Fruit fly (Drosophila melanogaster) whole organism, prepupa: Measurements from ENCODE around the gene CG6652.
A peak's percentile ranks its signal among the peaks of the same experiment; 100 is the strongest.

Experiments
- Blimp-1 ChIP-seq: fragments of 200-800 bp; sonication (Bioruptor generic); optimal IDR thresholded peaks from 3 replicates; lab custom pipeline; 2017; ENCODE audit warnings: missing biosample characterization, missing genetic modification characterization, mild to moderate bottlenecking, moderate library complexity, missing genetic modification reagents
- CG11294 ChIP-seq: fragments of 200-800 bp; sonication (Bioruptor generic); IDR thresholded peaks from 2 replicates; pipeline ENCODE4 v1.3.6; 2022; ENCODE audit warnings: missing biosample characterization, missing genetic modification characterization
- CG11902 ChIP-seq: fragments of 200-800 bp; sonication (Bioruptor generic); optimal IDR thresholded peaks from 3 replicates; lab custom pipeline; 2016; ENCODE audit warnings: missing biosample characterization, missing genetic modification characterization
- CG15336 ChIP-seq: fragments of 200-800 bp; sonication (Bioruptor generic); IDR thresholded peaks from 2 replicates; pipeline ENCODE4 v1.3.6; 2022; ENCODE audit warnings: missing biosample characterization, missing genetic modification characterization
- CG1621 ChIP-seq: fragments of 200-800 bp; sonication (Bioruptor generic); optimal IDR thresholded peaks from 3 replicates; lab custom pipeline; 2018; ENCODE audit warnings: missing biosample characterization, mild to moderate bottlenecking, missing genetic modification characterization
- CG16779 ChIP-seq: fragments of 200-800 bp; sonication (Bioruptor generic); optimal IDR thresholded peaks from 3 replicates; lab custom pipeline; 2017; ENCODE audit warnings: missing biosample characterization, mild to moderate bottlenecking, missing genetic modification characterization
- CG3032 ChIP-seq: fragments of 200-800 bp; optimal IDR thresholded peaks from 2 replicates; lab custom pipeline; 2019; ENCODE audit warnings: missing biosample characterization, mild to moderate bottlenecking, missing genetic modification characterization, moderate library complexity
- CG31627 ChIP-seq: fragments of 200-800 bp; sonication (Bioruptor generic); optimal IDR thresholded peaks from 3 replicates; lab custom pipeline; 2016; ENCODE audit warnings: missing biosample characterization, missing genetic modification characterization
- CG32006 ChIP-seq: fragments of 200-800 bp; sonication (Bioruptor generic); optimal IDR thresholded peaks from 3 replicates; lab custom pipeline; 2017; ENCODE audit warnings: missing biosample characterization, mild to moderate bottlenecking, missing genetic modification characterization
- CG34406 ChIP-seq: fragments of 200-800 bp; sonication (Bioruptor generic); optimal IDR thresholded peaks from 3 replicates; lab custom pipeline; 2016; ENCODE audit warnings: missing biosample characterization, missing genetic modification characterization
- CG3919 ChIP-seq: fragments of 200-800 bp; sonication (Bioruptor generic); optimal IDR thresholded peaks from 3 replicates; lab custom pipeline; 2016; ENCODE audit warnings: missing biosample characterization, missing genetic modification characterization
- CG4318 ChIP-seq: fragments of 200-800 bp; sonication (Bioruptor generic); optimal IDR thresholded peaks from 3 replicates; lab custom pipeline; 2017; ENCODE audit warnings: missing biosample characterization, mild to moderate bottlenecking, missing genetic modification characterization
- CG6163 ChIP-seq: fragments of 200-800 bp; sonication (Bioruptor generic); IDR thresholded peaks from 3 replicates; pipeline ENCODE4 v1.3.6; 2022; ENCODE audit warnings: missing biosample characterization, missing genetic modification characterization
- CG6792 ChIP-seq: fragments of 200-800 bp; sonication (Bioruptor generic); optimal IDR thresholded peaks from 3 replicates; lab custom pipeline; 2016; ENCODE audit warnings: missing biosample characterization, missing genetic modification characterization
- CG6808 ChIP-seq: fragments of 200-800 bp; sonication (Bioruptor generic); optimal IDR thresholded peaks from 3 replicates; lab custom pipeline; 2017; ENCODE audit warnings: missing biosample characterization, missing genetic modification characterization, mild to moderate bottlenecking, moderate library complexity, missing genetic modification reagents
- CG6854 ChIP-seq: fragments of 200-800 bp; sonication (Bioruptor generic); optimal IDR thresholded peaks from 2 replicates; lab custom pipeline; 2017; ENCODE audit warnings: missing biosample characterization, mild to moderate bottlenecking, missing genetic modification characterization
- CG7368 ChIP-seq: fragments of 200-800 bp; sonication (Bioruptor generic); optimal IDR thresholded peaks from 3 replicates; lab custom pipeline; 2016; ENCODE audit warnings: missing biosample characterization, missing genetic modification characterization
- CG8119 ChIP-seq: fragments of 200-800 bp; sonication (Bioruptor generic); IDR thresholded peaks from 3 replicates; pipeline ENCODE4 v1.3.6; 2022; ENCODE audit warnings: missing biosample characterization, missing genetic modification characterization
- CG8319 ChIP-seq: fragments of 200-800 bp; sonication (Bioruptor generic); optimal IDR thresholded peaks from 3 replicates; lab custom pipeline; 2016; ENCODE audit warnings: missing biosample characterization, missing genetic modification characterization
- CG9139 ChIP-seq: fragments of 200-800 bp; sonication (Bioruptor generic); optimal IDR thresholded peaks from 3 replicates; lab custom pipeline; 2017; ENCODE audit warnings: missing biosample characterization, mild to moderate bottlenecking, missing genetic modification characterization
- Eip78C ChIP-seq: fragments of 200-800 bp; sonication (Bioruptor generic); peaks from one replicate; lab custom pipeline; 2016; ENCODE audit warnings: missing biosample characterization, missing genetic modification characterization
- Eip93F ChIP-seq: fragments of 200-800 bp; sonication (Bioruptor generic); optimal IDR thresholded peaks from 2 replicates; lab custom pipeline; 2016; ENCODE audit warnings: missing biosample characterization, mild to moderate bottlenecking, missing genetic modification characterization
- Ets21C ChIP-seq: fragments of 200-800 bp; sonication (Bioruptor generic); optimal IDR thresholded peaks from 3 replicates; lab custom pipeline; 2016; ENCODE audit warnings: missing biosample characterization, missing genetic modification characterization
- Ets96B ChIP-seq: fragments of 200-800 bp; optimal IDR thresholded peaks from 2 replicates; lab custom pipeline; 2019; ENCODE audit warnings: missing biosample characterization, mild to moderate bottlenecking, missing genetic modification characterization, moderate library complexity
- Gug ChIP-seq: fragments of 200-800 bp; sonication (Bioruptor generic); IDR thresholded peaks from 2 replicates; pipeline ENCODE4 v1.3.6; 2022; ENCODE audit warnings: missing biosample characterization, missing genetic modification characterization
- Hr39 ChIP-seq: fragments of 200-800 bp; sonication (Bioruptor generic); optimal IDR thresholded peaks from 2 replicates; lab custom pipeline; 2016; ENCODE audit warnings: missing biosample characterization, missing genetic modification characterization
- Hr4 ChIP-seq: fragments of 200-800 bp; sonication (Bioruptor generic); optimal IDR thresholded peaks from 3 replicates; lab custom pipeline; 2016; ENCODE audit warnings: missing biosample characterization, missing genetic modification characterization
- Lpt ChIP-seq: fragments of 200-800 bp; sonication (Bioruptor generic); optimal IDR thresholded peaks from 3 replicates; lab custom pipeline; 2016; ENCODE audit warnings: missing biosample characterization, missing genetic modification characterization
- Met ChIP-seq: fragments of 200-800 bp; sonication (Bioruptor generic); optimal IDR thresholded peaks from 3 replicates; lab custom pipeline; 2016; ENCODE audit warnings: missing biosample characterization, missing genetic modification characterization
- OdsH ChIP-seq: fragments of 200-800 bp; sonication (Bioruptor generic); optimal IDR thresholded peaks from 3 replicates; lab custom pipeline; 2016; ENCODE audit warnings: missing biosample characterization, missing genetic modification characterization
- Smox ChIP-seq: fragments of 200-800 bp; sonication (Bioruptor generic); optimal IDR thresholded peaks from 3 replicates; lab custom pipeline; 2016; ENCODE audit warnings: missing biosample characterization, missing genetic modification characterization
- Sox102F ChIP-seq: fragments of 200-800 bp; sonication (Bioruptor generic); optimal IDR thresholded peaks from 2 replicates; lab custom pipeline; 2016; ENCODE audit warnings: missing biosample characterization, mild to moderate bottlenecking, missing genetic modification characterization
- Sox14 ChIP-seq: fragments of 200-800 bp; sonication (Bioruptor generic); optimal IDR thresholded peaks from 3 replicates; lab custom pipeline; 2016; ENCODE audit warnings: missing biosample characterization, missing genetic modification characterization
- Sox15 ChIP-seq: fragments of 200-800 bp; sonication (Bioruptor generic); optimal IDR thresholded peaks from 3 replicates; lab custom pipeline; 2016; ENCODE audit warnings: missing biosample characterization, missing genetic modification characterization
- achi ChIP-seq: fragments of 200-800 bp; sonication (Bioruptor generic); optimal IDR thresholded peaks from 3 replicates; lab custom pipeline; 2016; ENCODE audit warnings: missing biosample characterization, missing genetic modification characterization
- acj6 ChIP-seq: fragments of 200-800 bp; sonication (Bioruptor generic); optimal IDR thresholded peaks from 3 replicates; lab custom pipeline; 2016; ENCODE audit warnings: missing biosample characterization, missing genetic modification characterization
- dsx ChIP-seq: fragments of 200-800 bp; optimal IDR thresholded peaks from 3 replicates; lab custom pipeline; 2019; ENCODE audit warnings: missing biosample characterization, mild to moderate bottlenecking, missing genetic modification characterization, moderate library complexity; ENCODE audit not compliant: poor library complexity, severe bottlenecking
- eg ChIP-seq: fragments of 200-800 bp; sonication (Bioruptor generic); IDR thresholded peaks from 3 replicates; pipeline ENCODE4 v1.3.6; 2022; ENCODE audit warnings: missing biosample characterization, missing genetic modification characterization
- fd59A ChIP-seq: fragments of 200-800 bp; sonication (Bioruptor generic); optimal IDR thresholded peaks from 2 replicates; lab custom pipeline; 2017; ENCODE audit warnings: missing biosample characterization, mild to moderate bottlenecking, missing genetic modification characterization, missing genetic modification reagents
- fd85E ChIP-seq: fragments of 200-800 bp; sonication (Bioruptor generic); optimal IDR thresholded peaks from 3 replicates; lab custom pipeline; 2016; ENCODE audit warnings: missing biosample characterization, missing genetic modification characterization
- fkh ChIP-seq: fragments of 200-800 bp; sonication (Bioruptor generic); optimal IDR thresholded peaks from 3 replicates; lab custom pipeline; 2017; ENCODE audit warnings: missing biosample characterization, mild to moderate bottlenecking, missing genetic modification characterization, moderate library complexity
- net ChIP-seq: fragments of 200-800 bp; sonication (Bioruptor generic); optimal IDR thresholded peaks from 3 replicates; lab custom pipeline; 2016; ENCODE audit warnings: missing biosample characterization, missing genetic modification characterization
- pdm3 ChIP-seq: fragments of 200-800 bp; sonication (Bioruptor generic); optimal IDR thresholded peaks from 3 replicates; lab custom pipeline; 2016; ENCODE audit warnings: missing biosample characterization, missing genetic modification characterization
- salr ChIP-seq, 2 experiments: fragments of 200-800 bp; sonication (Bioruptor generic); optimal IDR thresholded peaks; 3 replicates each; lab custom pipeline; 2016 to 2018; ENCODE audit warnings: missing biosample characterization in 2 of 2, missing genetic modification characterization in 2 of 2, mild to moderate bottlenecking in 1 of 2
- spab ChIP-seq: fragments of 200-800 bp; sonication (Bioruptor generic); optimal IDR thresholded peaks from 2 replicates; lab custom pipeline; 2017; ENCODE audit warnings: missing biosample characterization, mild to moderate bottlenecking, missing genetic modification characterization, missing genetic modification reagents
- ss ChIP-seq, 2 experiments: fragments of 200-800 bp; sonication (Bioruptor generic); optimal IDR thresholded peaks; 2 replicates in 1 of 2; 3 replicates in 1 of 2; lab custom pipeline; 2017 to 2018; ENCODE audit warnings: mild to moderate bottlenecking in 2 of 2, missing biosample characterization in 2 of 2, missing genetic modification characterization in 2 of 2, moderate library complexity in 1 of 2
- topi ChIP-seq: fragments of 200-800 bp; sonication (Bioruptor generic); optimal IDR thresholded peaks from 3 replicates; lab custom pipeline; 2016; ENCODE audit warnings: missing biosample characterization, missing genetic modification characterization
- vri ChIP-seq: fragments of 200-800 bp; sonication (Bioruptor generic); optimal IDR thresholded peaks from 3 replicates; lab custom pipeline; 2016; ENCODE audit warnings: missing biosample characterization, mild to moderate bottlenecking, missing genetic modification characterization

Gene CG6652

DNA sequence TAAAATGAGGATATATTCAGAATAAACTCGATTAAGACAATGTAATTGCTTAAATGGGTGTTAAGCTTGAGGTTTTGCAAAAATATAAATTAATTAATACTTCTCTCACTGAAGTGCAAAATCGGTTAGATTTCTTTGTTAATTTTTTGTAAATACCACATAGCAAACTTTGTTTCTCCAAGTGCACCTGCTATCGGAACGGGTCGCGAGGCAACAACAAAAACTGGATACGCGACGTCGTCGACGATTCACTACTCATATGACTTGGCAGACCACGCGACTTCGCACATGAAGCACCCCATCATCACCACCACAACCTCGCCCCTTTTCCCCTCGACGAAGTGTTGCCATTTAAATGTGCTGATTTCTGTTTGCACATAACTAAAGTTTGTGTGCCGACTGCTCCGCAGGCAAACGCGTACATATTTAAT is 15.6 kb downstream of the CG6652 start (continued):
- TF ChIP-seq dsx: peak; percentile 41
- TF ChIP-seq CG6792 (GFP tag; lab: Kevin White, UChicago): peak; percentile 17
- peak; percentile 41 for TF ChIP-seq Smox
- TF ChIP-seq fkh (GFP tag; lab: Kevin White, UChicago): peak; percentile 59
- peak; percentile 30 for TF ChIP-seq CG31627 (GFP tag; lab: Kevin White, UChicago)
- TF ChIP-seq CG8319 (GFP tag; lab: Kevin White, UChicago): peak; percentile 29
- TF ChIP-seq OdsH (GFP tag; lab: Kevin White, UChicago): peak; percentile 62
- peak; percentile 50 for TF ChIP-seq Hr4
- peak; percentile 43 for TF ChIP-seq CG34406 (GFP tag; lab: Kevin White, UChicago)
- TF ChIP-seq net (GFP tag; lab: Kevin White, UChicago): peak; percentile 51
- peak; percentile 32 for TF ChIP-seq Met (GFP tag; lab: Kevin White, UChicago)

DNA sequence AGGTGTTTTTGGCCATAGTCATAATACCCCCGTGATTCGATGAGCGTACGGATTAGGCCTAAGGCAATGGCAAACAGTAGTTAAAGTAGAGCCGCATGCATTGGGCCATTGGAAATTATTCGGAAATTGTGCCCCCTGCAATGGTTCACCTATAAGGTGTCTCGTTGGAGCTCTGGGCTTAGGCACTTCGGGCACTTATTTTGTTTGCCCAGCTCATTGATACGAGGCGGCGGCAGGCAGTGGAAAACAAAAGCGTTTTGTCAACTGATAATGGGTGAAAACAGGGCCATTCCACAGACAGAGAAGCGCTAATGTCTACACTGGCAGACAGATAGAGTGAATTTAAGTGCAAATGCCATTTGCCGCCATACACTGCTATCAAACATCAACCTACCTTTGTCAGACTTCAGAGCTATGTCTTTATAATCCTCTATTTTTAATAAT is 16.4 kb downstream of the CG6652 start:
- TF ChIP-seq CG31627 (GFP tag; lab: Kevin White, UChicago) (peak; percentile 33), Sox102F (GFP tag; lab: Kevin White, UChicago) (no peak), dsx (no peak), OdsH (GFP tag; lab: Kevin White, UChicago) (peak; percentile 6), CG3919 (peak; percentile 28), Eip78C (GFP tag; lab: Kevin White, UChicago) (peak; percentile 37), Hr39 (GFP tag; lab: Kevin White, UChicago) (no peak), CG7368 (GFP tag; lab: Kevin White, UChicago) (no peak), CG6808 (GFP tag; lab: Kevin White, UChicago) (no peak), Blimp-1 (GFP tag; lab: Kevin White, UChicago) (no peak), Smox (no peak), acj6 (GFP tag; lab: Kevin White, UChicago) (no peak), spab (GFP tag; lab: Kevin White, UChicago) (no peak), eg (GFP tag; lab: Robert Waterston, UW) (peak; percentile 33; the same call in 1 of the 3 replicates), CG11294 (GFP tag; lab: Robert Waterston, UW) (no peak), Gug (GFP tag; lab: Robert Waterston, UW) (peak; percentile 33), Met (GFP tag; lab: Kevin White, UChicago) (peak; percentile 20), vri (GFP tag; lab: Kevin White, UChicago) (peak; percentile 37), achi (no peak), CG6792 (GFP tag; lab: Kevin White, UChicago) (no peak), CG8119 (GFP tag; lab: Robert Waterston, UW) (no peak), CG3032 (tag; lab: Kevin White, UChicago) (no peak), Ets96B (no peak), Sox15 (no peak), CG4318 (no peak), net (GFP tag; lab: Kevin White, UChicago) (no peak), pdm3 (GFP tag; lab: Kevin White, UChicago) (no peak), Eip93F (GFP tag; lab: Kevin White, UChicago) (no peak), CG32006 (GFP tag; lab: Kevin White, UChicago) (no peak), CG11902 (GFP tag; lab: Kevin White, UChicago) (no peak), topi (GFP tag; lab: Kevin White, UChicago) (no peak), Sox14 (peak; percentile 33), salr (GFP tag; optimal IDR thresholded peaks at IDR 0.05; lab: Kevin White, UChicago) (no peak), CG8319 (GFP tag; lab: Kevin White, UChicago) (no peak), fd85E (GFP tag; lab: Kevin White, UChicago) (no peak), CG15336 (GFP tag; lab: Robert Waterston, UW) (no peak), Ets21C (GFP tag; lab: Kevin White, UChicago) (no peak), CG1621 (tag; lab: Kevin White, UChicago) (no peak), CG16779 (tag; lab: Kevin White, UChicago) (no peak), ss (GFP tag; optimal IDR thresholded peaks at IDR 0.05; lab: Kevin White, UChicago) (no peak), CG9139 (GFP tag; lab: Kevin White, UChicago) (no peak), Lpt (GFP tag; lab: Kevin White, UChicago) (no peak), Hr4 (no peak), fd59A (GFP tag; lab: Kevin White, UChicago) (no peak), CG6854 (GFP tag; lab: Kevin White, UChicago) (no peak), CG6163 (GFP tag; lab: Robert Waterston, UW) (no peak; the same call in 2 of the 3 replicates), fkh (GFP tag; lab: Kevin White, UChicago) (peak; percentile 84)
